Worm (Caenorhabditis elegans) whole organism, young adult: ENCODE results near the gene wdfy-2.
A peak's percentile ranks its signal among the peaks of the same experiment; 100 is the strongest.

ENCODE experiments used
- B0019.2 ChIP-seq: fragments of 200-800 bp; sonication (Bioruptor generic); conservative IDR thresholded peaks from 2 replicates; pipeline ENCODE4 v1.3.6; 2022; ENCODE audit warnings: missing genetic modification reagents, missing genetic modification characterization, missing compliant biosample characterization
- B0261.1 ChIP-seq: sonication (generic microtip); optimal IDR thresholded peaks from 2 replicates; lab custom pipeline; 2016; ENCODE audit warnings: mild to moderate bottlenecking, missing genetic modification characterization, moderate library complexity, missing compliant biosample characterization
- F22D6.2 ChIP-seq: sonication (generic microtip); optimal IDR thresholded peaks from 2 replicates; lab custom pipeline; 2016; ENCODE audit warnings: mild to moderate bottlenecking, missing genetic modification characterization, missing compliant biosample characterization
- F33H1.4 ChIP-seq: fragments of 200-800 bp; sonication (Bioruptor generic); IDR thresholded peaks from 2 replicates; pipeline ENCODE4 v1.3.6; 2022; ENCODE audit warnings: missing genetic modification reagents, missing genetic modification characterization, missing compliant biosample characterization
- F39B2.1 ChIP-seq: fragments of 200-800 bp; sonication (Bioruptor generic); IDR thresholded peaks from 2 replicates; pipeline ENCODE4 v1.3.6; 2022; ENCODE audit warnings: missing genetic modification reagents, missing genetic modification characterization, missing compliant biosample characterization
- F57A8.1 ChIP-seq: fragments of 200-800 bp; sonication (Bioruptor generic); optimal IDR thresholded peaks from 2 replicates; lab custom pipeline; 2018; ENCODE audit warnings: mild to moderate bottlenecking, missing genetic modification characterization, moderate library complexity, missing compliant biosample characterization
- K11D2.4 ChIP-seq: fragments of 200-800 bp; sonication (Bioruptor generic); IDR thresholded peaks from 2 replicates; pipeline ENCODE4 v1.3.6; 2022; ENCODE audit warnings: missing genetic modification reagents, missing genetic modification characterization, missing compliant biosample characterization
- Y53F4B.3 ChIP-seq: fragments of 200-800 bp; sonication (Bioruptor generic); IDR thresholded peaks from 2 replicates; pipeline ENCODE4 v1.3.6; 2022; ENCODE audit warnings: missing genetic modification reagents, missing genetic modification characterization, missing compliant biosample characterization
- Y56A3A.18 ChIP-seq: fragments of 200-800 bp; sonication (Bioruptor generic); IDR thresholded peaks from 2 replicates; pipeline ENCODE4 v1.3.6; 2022; ENCODE audit warnings: missing genetic modification reagents, missing genetic modification characterization, missing compliant biosample characterization
- Y95B8A.8 ChIP-seq: fragments of 200-800 bp; sonication (Bioruptor generic); IDR thresholded peaks from 2 replicates; pipeline ENCODE4 v1.3.6; 2022; ENCODE audit warnings: missing genetic modification reagents, missing genetic modification characterization, missing compliant biosample characterization
- ama-1 ChIP-seq, 3 experiments: fragments of 150-350 bp in 1 of 3; sonication (generic microtip) in 2 of 3; optimal IDR thresholded peaks; 2 replicates each; lab custom pipeline; 2014 to 2018; ENCODE audit warnings: missing biosample characterization in 2 of 3, missing genetic modification characterization in 2 of 3, missing genetic modification reagents in 2 of 3
- athp-1 ChIP-seq: sonication (generic microtip); optimal IDR thresholded peaks from 2 replicates; lab custom pipeline; 2017; ENCODE audit warnings: mild to moderate bottlenecking, missing genetic modification characterization, missing compliant biosample characterization
- attf-6 ChIP-seq: fragments of 200-800 bp; sonication (Bioruptor generic); IDR thresholded peaks from 2 replicates; pipeline ENCODE4 v1.3.6; 2022; ENCODE audit warnings: missing genetic modification reagents, missing genetic modification characterization, missing compliant biosample characterization
- cebp-1 ChIP-seq, 2 experiments: fragments of 200-800 bp in 1 of 2; sonication (Bioruptor generic) in 1 of 2; sonication (generic microtip) in 1 of 2; IDR thresholded peaks in 1 of 2; optimal IDR thresholded peaks in 1 of 2; 2 replicates each; pipeline versions ENCODE4 v1.3.6 to Lab custom; 2017 to 2022; ENCODE audit warnings: missing compliant biosample characterization in 2 of 2, missing genetic modification characterization in 2 of 2, mild to moderate bottlenecking in 1 of 2, missing genetic modification reagents in 1 of 2, moderate library complexity in 1 of 2
- ceh-40 ChIP-seq: fragments of 200-800 bp; sonication (Bioruptor generic); IDR thresholded peaks from 2 replicates; pipeline ENCODE4 v1.3.6; 2022; ENCODE audit warnings: missing genetic modification characterization, missing compliant biosample characterization
- ceh-58 ChIP-seq: fragments of 200-800 bp; sonication (Bioruptor generic); IDR thresholded peaks from 2 replicates; pipeline ENCODE4 v1.3.6; 2022; ENCODE audit warnings: missing genetic modification characterization, missing compliant biosample characterization
- ceh-79 ChIP-seq: sonication (generic microtip); optimal IDR thresholded peaks from 2 replicates; lab custom pipeline; 2017; ENCODE audit warnings: mild to moderate bottlenecking, missing genetic modification characterization, missing compliant biosample characterization
- die-1 ChIP-seq: sonication (generic microtip); optimal IDR thresholded peaks from 2 replicates; lab custom pipeline; 2016; ENCODE audit warnings: missing genotype, mild to moderate bottlenecking, missing genetic modification characterization, missing compliant biosample characterization
- efl-1 ChIP-seq: fragments of 150-350 bp; optimal IDR thresholded peaks from 2 replicates; lab custom pipeline; 2014; ENCODE audit warnings: missing biosample characterization, missing genetic modification reagents, missing genetic modification characterization
- egl-18 ChIP-seq: fragments of 200-800 bp; sonication (Bioruptor generic); IDR thresholded peaks from 2 replicates; pipeline ENCODE4 v1.3.6; 2022; ENCODE audit warnings: missing genetic modification reagents, missing genetic modification characterization, missing compliant biosample characterization
- egl-44 ChIP-seq: fragments of 200-800 bp; sonication (Bioruptor generic); IDR thresholded peaks from 2 replicates; pipeline ENCODE4 v1.3.6; 2022; ENCODE audit warnings: missing genetic modification reagents, missing genetic modification characterization, missing compliant biosample characterization
- ekl-4 ChIP-seq: fragments of 200-800 bp; sonication (Bioruptor generic); IDR thresholded peaks from 2 replicates; pipeline ENCODE4 v1.3.6; 2022; ENCODE audit warnings: missing genetic modification reagents, missing genetic modification characterization, missing compliant biosample characterization
- fkh-3 ChIP-seq: sonication (generic microtip); optimal IDR thresholded peaks from 2 replicates; lab custom pipeline; 2016; ENCODE audit warnings: mild to moderate bottlenecking, missing genetic modification characterization, missing compliant biosample characterization
- hmg-20 ChIP-seq: fragments of 200-800 bp; sonication (Bioruptor generic); IDR thresholded peaks from 2 replicates; pipeline ENCODE4 v1.3.6; 2022; ENCODE audit warnings: missing genetic modification reagents, missing genetic modification characterization, missing compliant biosample characterization
- let-607 ChIP-seq, 2 experiments: fragments of 200-800 bp in 1 of 2; sonication (Bioruptor generic) in 1 of 2; sonication (generic microtip) in 1 of 2; optimal IDR thresholded peaks; 2 replicates each; lab custom pipeline; 2016 to 2018; ENCODE audit warnings: mild to moderate bottlenecking in 2 of 2, missing compliant biosample characterization in 2 of 2, missing genetic modification characterization in 2 of 2, moderate library complexity in 2 of 2, missing genotype in 1 of 2
- lin-26 ChIP-seq: fragments of 200-800 bp; sonication (Bioruptor generic); IDR thresholded peaks from 2 replicates; pipeline ENCODE4 v1.3.6; 2022; ENCODE audit warnings: missing genetic modification reagents, missing genetic modification characterization, missing compliant biosample characterization
- lin-54 ChIP-seq: fragments of 200-800 bp; sonication (Bioruptor generic); optimal IDR thresholded peaks from 2 replicates; lab custom pipeline; 2018; ENCODE audit warnings: mild to moderate bottlenecking, missing genetic modification characterization, missing compliant biosample characterization
- lir-1 ChIP-seq: fragments of 200-800 bp; sonication (Bioruptor generic); conservative IDR thresholded peaks from 2 replicates; pipeline ENCODE4 v1.3.6; 2022; ENCODE audit warnings: missing genetic modification reagents, missing genetic modification characterization, missing compliant biosample characterization
- madf-3 ChIP-seq: fragments of 200-800 bp; sonication (Bioruptor generic); IDR thresholded peaks from 2 replicates; pipeline ENCODE4 v1.3.6; 2022; ENCODE audit warnings: missing genetic modification reagents, missing genetic modification characterization, missing compliant biosample characterization
- madf-6 ChIP-seq: fragments of 200-800 bp; sonication (Bioruptor generic); IDR thresholded peaks from 2 replicates; pipeline ENCODE4 v1.3.6; 2022; ENCODE audit warnings: missing genetic modification reagents, missing genetic modification characterization, missing compliant biosample characterization
- mes-4 ChIP-seq: sonication (generic microtip); optimal IDR thresholded peaks from 2 replicates; lab custom pipeline; 2016; ENCODE audit warnings: missing genotype, missing genetic modification characterization, missing compliant biosample characterization
- mxl-1 ChIP-seq: sonication (generic microtip); optimal IDR thresholded peaks from 2 replicates; lab custom pipeline; 2016; ENCODE audit warnings: missing genetic modification characterization, missing compliant biosample characterization
- nhr-80 ChIP-seq: sonication (generic microtip); optimal IDR thresholded peaks from 2 replicates; lab custom pipeline; 2016; ENCODE audit warnings: missing genetic modification characterization, missing compliant biosample characterization
- rcor-1 ChIP-seq: fragments of 200-800 bp; sonication (Bioruptor generic); IDR thresholded peaks from 2 replicates; pipeline ENCODE4 v1.3.6; 2022; ENCODE audit warnings: missing genetic modification reagents, missing genetic modification characterization, missing compliant biosample characterization
- rec-8 ChIP-seq, 2 experiments: sonication (generic microtip); optimal IDR thresholded peaks; 2 replicates each; lab custom pipeline; 2016; ENCODE audit warnings: mild to moderate bottlenecking in 2 of 2, missing genetic modification characterization in 2 of 2, missing genetic modification reagents in 2 of 2, missing genotype in 2 of 2, missing biosample characterization in 1 of 2, missing compliant biosample characterization in 1 of 2, moderate library complexity in 1 of 2
- sea-2 ChIP-seq: fragments of 200-800 bp; sonication (Bioruptor generic); IDR thresholded peaks from 2 replicates; pipeline ENCODE4 v1.3.6; 2022; ENCODE audit warnings: missing genetic modification characterization, missing compliant biosample characterization
- somi-1 ChIP-seq: fragments of 200-800 bp; sonication (Bioruptor generic); optimal IDR thresholded peaks from 2 replicates; lab custom pipeline; 2018; ENCODE audit warnings: mild to moderate bottlenecking, missing genetic modification characterization, missing compliant biosample characterization
- sptf-2 ChIP-seq: fragments of 200-800 bp; sonication (Bioruptor generic); optimal IDR thresholded peaks from 2 replicates; lab custom pipeline; 2018; ENCODE audit warnings: mild to moderate bottlenecking, missing genetic modification characterization, missing compliant biosample characterization
- tbp1 ChIP-seq: fragments of 200-800 bp; sonication (Bioruptor generic); optimal IDR thresholded peaks from 2 replicates; lab custom pipeline; 2018; ENCODE audit warnings: mild to moderate bottlenecking, missing genetic modification characterization, missing compliant biosample characterization
- tlf-1 ChIP-seq: fragments of 200-800 bp; sonication (Bioruptor generic); optimal IDR thresholded peaks from 2 replicates; lab custom pipeline; 2018; ENCODE audit warnings: mild to moderate bottlenecking, missing genetic modification characterization, missing compliant biosample characterization
- xnd-1 ChIP-seq: sonication (generic microtip); optimal IDR thresholded peaks from 2 replicates; lab custom pipeline; 2016; ENCODE audit warnings: missing genotype, missing genetic modification reagents, missing genetic modification characterization, missing compliant biosample characterization
- zfh-2 ChIP-seq: fragments of 200-800 bp; sonication (Bioruptor generic); conservative IDR thresholded peaks from 2 replicates; pipeline ENCODE4 v1.3.6; 2022; ENCODE audit warnings: missing genetic modification reagents, missing genetic modification characterization, missing compliant biosample characterization
- ztf-25 ChIP-seq: fragments of 200-800 bp; sonication (Bioruptor generic); IDR thresholded peaks from 2 replicates; pipeline ENCODE4 v1.3.6; 2022; ENCODE audit warnings: missing genetic modification reagents, missing genetic modification characterization, missing compliant biosample characterization
- ztf-26 ChIP-seq: sonication (generic microtip); optimal IDR thresholded peaks from 2 replicates; lab custom pipeline; 2017; ENCODE audit warnings: missing genetic modification characterization, missing compliant biosample characterization
- ztf-3 ChIP-seq: fragments of 200-800 bp; sonication (Bioruptor generic); optimal IDR thresholded peaks from 2 replicates; lab custom pipeline; 2018; ENCODE audit warnings: mild to moderate bottlenecking, missing genetic modification characterization, missing compliant biosample characterization

The wdfy-2 gene

DNA sequence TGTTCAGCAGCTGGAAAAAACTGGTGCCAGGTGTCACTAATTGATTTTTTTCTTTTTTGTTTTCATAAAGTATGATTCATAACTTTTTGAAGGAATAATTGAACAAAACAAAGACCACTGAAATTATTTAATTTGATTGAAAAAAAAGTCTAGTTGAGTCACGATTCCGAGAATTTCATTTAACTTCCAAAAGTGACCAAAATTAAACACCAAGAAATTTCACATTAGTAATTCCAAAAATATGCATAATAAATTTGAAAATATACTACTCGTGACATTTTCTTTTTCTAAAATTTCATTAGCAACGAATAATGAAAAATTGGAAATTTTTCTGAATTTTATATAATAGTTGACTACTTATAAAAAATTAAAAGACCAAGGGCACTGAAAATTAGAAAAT lies 37.6 kb upstream of the wdfy-2 start:
- TF ChIP-seq ceh-40 (GFP tag; lab: Robert Waterston, UW), result no peak
- TF ChIP-seq ztf-25 (GFP tag; lab: Robert Waterston, UW), result no peak
- no peak for TF ChIP-seq attf-6 (GFP tag; lab: Robert Waterston, UW)
- no peak for TF ChIP-seq ztf-3
- TF ChIP-seq B0019.2 (GFP tag; lab: Robert Waterston, UW), result no peak
- TF ChIP-seq Y53F4B.3 (GFP tag; lab: Robert Waterston, UW), result no peak
- no peak for TF ChIP-seq athp-1 (tag; lab: Kevin White, UChicago)
- TF ChIP-seq F57A8.1 (GFP tag; lab: Kevin White, UChicago), result no peak
- TF ChIP-seq ceh-79 (tag; lab: Kevin White, UChicago), result no peak
- no peak for TF ChIP-seq lir-1 (GFP tag; lab: Robert Waterston, UW)

DNA sequence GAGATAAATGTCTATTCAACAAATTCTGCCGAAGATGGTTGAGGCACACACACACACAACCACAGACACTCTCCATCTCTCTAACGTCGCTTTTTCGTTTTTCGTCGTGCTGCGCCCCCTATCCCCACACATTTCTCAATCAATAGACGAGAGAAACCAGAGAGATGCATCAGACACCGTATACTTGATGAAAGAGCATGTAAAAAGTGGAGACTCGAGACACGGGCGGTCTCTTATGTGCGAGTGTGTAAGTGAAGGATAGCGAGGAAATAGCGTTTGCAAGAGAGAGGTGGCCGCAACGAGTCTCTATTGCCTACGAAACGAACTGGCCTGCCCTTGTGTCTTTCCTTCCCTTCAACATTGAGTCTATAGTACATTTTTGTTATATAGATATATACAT lies 36.9 kb upstream of the wdfy-2 start:
- peak; percentile 58; the same call in 1 of the 2 replicates for TF ChIP-seq rcor-1 (GFP tag; lab: Robert Waterston, UW)
- TF ChIP-seq zfh-2 (GFP tag; lab: Robert Waterston, UW), result peak; percentile 94
- TF ChIP-seq K11D2.4 (GFP tag; lab: Robert Waterston, UW), result peak; percentile 65; the same call in 1 of the 2 replicates
- peak; percentile 63 for TF ChIP-seq lin-26 (GFP tag; lab: Robert Waterston, UW)
- no peak for TF ChIP-seq madf-3 (GFP tag; lab: Robert Waterston, UW)
- TF ChIP-seq mxl-1 (tag; lab: Kevin White, UChicago), result no peak
- TF ChIP-seq mes-4 (tag; lab: Kevin White, UChicago), result no peak
- TF ChIP-seq egl-44 (GFP tag; lab: Robert Waterston, UW), result 0 out of 2 replicates have a peak, but pooled peaks have one; percentile 67
- no peak for TF ChIP-seq ceh-58
- TF ChIP-seq ceh-79 (tag; lab: Kevin White, UChicago), result no peak
- no peak for TF ChIP-seq B0261.1 (tag; lab: Kevin White, UChicago)
- TF ChIP-seq lin-54 (GFP tag; lab: Kevin White, UChicago), result peak; percentile 67
- 0 out of 2 replicates have a peak, but pooled peaks have one; percentile 6 for TF ChIP-seq lir-1 (GFP tag; lab: Robert Waterston, UW)
- peak; percentile 34 for TF ChIP-seq F22D6.2 (tag; lab: Kevin White, UChicago)
- TF ChIP-seq Y95B8A.8 (GFP tag; lab: Robert Waterston, UW), result peak; percentile 78; the same call in 1 of the 2 replicates
- peak; percentile 28 for TF ChIP-seq ztf-3
- TF ChIP-seq ekl-4 (GFP tag; lab: Robert Waterston, UW), result peak; percentile 83
- peak; percentile 98 for TF ChIP-seq nhr-80 (tag; lab: Kevin White, UChicago)
- 0 out of 2 replicates have a peak, but pooled peaks have one; percentile 31 for TF ChIP-seq Y56A3A.18
- peak; percentile 32 for TF ChIP-seq die-1
- TF ChIP-seq let-607 (tag; optimal IDR thresholded peaks at IDR 0.05; lab: Kevin White, UChicago), result peak; percentile 58 to 62
- no peak for TF ChIP-seq fkh-3 (tag; lab: Kevin White, UChicago)
- peak; percentile 17; the same call in 1 of the 2 replicates for TF ChIP-seq madf-6
- TF ChIP-seq F33H1.4, result no peak
- no peak for TF ChIP-seq F39B2.1
- peak; percentile 73 for TF ChIP-seq somi-1 (GFP tag; lab: Kevin White, UChicago)
- no peak for TF ChIP-seq efl-1
- TF ChIP-seq egl-18 (GFP tag; lab: Robert Waterston, UW), result no peak
- no peak for TF ChIP-seq xnd-1 (tag; lab: Kevin White, UChicago)
- peak; percentile 44 for TF ChIP-seq tlf-1 (GFP tag; lab: Kevin White, UChicago)
- peak; percentile 83 for TF ChIP-seq ztf-26
- peak; percentile 69 for TF ChIP-seq cebp-1 (GFP tag; IDR thresholded peaks at IDR 0.05; lab: Robert Waterston, UW)
- TF ChIP-seq cebp-1 (tag; optimal IDR thresholded peaks at IDR 0.05; lab: Kevin White, UChicago), result peak; percentile 91
- TF ChIP-seq rec-8 (tag; optimal IDR thresholded peaks at IDR 0.05; lab: Kevin White, UChicago), result no peak
- peak; percentile 38 for TF ChIP-seq sptf-2
- TF ChIP-seq sea-2 (GFP tag; lab: Robert Waterston, UW), result no peak
- no peak for TF ChIP-seq hmg-20 (GFP tag; lab: Robert Waterston, UW)
- peak; percentile 63 for TF ChIP-seq tbp1 (GFP tag; lab: Kevin White, UChicago)
- TF ChIP-seq ama-1 (optimal IDR thresholded peaks at IDR 0.05; lab: Kevin White, UChicago), result peak; percentile 33
- peak in 1 of 2 experiments; percentile 50 for TF ChIP-seq ama-1 (GFP tag; optimal IDR thresholded peaks at IDR 0.05; lab: Kevin White, UChicago)
- TF ChIP-seq F57A8.1 (GFP tag; lab: Kevin White, UChicago), result no peak
